Worm (Caenorhabditis elegans): ENCODE measurements around the gene aat-8.

The aat-8 gene

ce11 chrIV:3888963-3889362 lies 24.1 kb upstream of the aat-8 start, which contains the start of gene oac-21:
Gene oac-21 (plus strand): TSS chrIV:3889263.
- TF ChIP-seq W03F9.2 (tag; optimal IDR thresholded peaks at IDR 0.05) (no peak), him-1 (tag; optimal IDR thresholded peaks at IDR 0.05) (no peak), dao-5 (tag; optimal IDR thresholded peaks at IDR 0.05) (no peak)

DNA sequence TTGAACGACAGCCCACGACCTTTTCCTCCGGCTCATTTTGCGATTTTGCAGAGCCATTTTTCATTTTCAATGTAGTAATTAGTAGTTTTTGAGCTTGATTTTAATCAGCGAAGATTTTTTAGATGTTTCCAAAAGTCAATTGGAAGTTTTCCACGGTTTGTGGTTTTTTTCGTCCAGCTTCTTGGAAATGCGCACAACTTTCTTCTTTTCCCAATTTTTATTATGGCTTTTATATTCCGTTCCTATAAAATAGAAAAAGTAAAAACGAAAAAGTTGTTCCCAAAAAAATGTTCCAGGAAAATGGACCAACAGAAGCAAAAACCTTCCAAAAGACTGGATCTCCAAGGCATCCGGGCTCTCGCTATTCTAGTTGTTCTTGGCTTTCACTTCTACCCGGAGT lies 20.5 kb upstream of the aat-8 start, which contains the start of gene oac-22:
oac-22 (plus strand) TSS at position 301 of the 400 bp plus-strand sequence.
- TF ChIP-seq dao-5 (tag; optimal IDR thresholded peaks at IDR 0.05) = no peak
- TF ChIP-seq him-1 (tag; optimal IDR thresholded peaks at IDR 0.05) = no peak
- no peak for TF ChIP-seq W03F9.2 (tag; optimal IDR thresholded peaks at IDR 0.05)

ce11 chrIV:3881119-3881518 lies 16.3 kb upstream of the aat-8 start, which contains the start of the genes F37C4.8 and oac-23:
Gene F37C4.8 (minus strand): TSS chrIV:3881219.
Gene oac-23 (plus strand): TSS chrIV:3881441.
- TF ChIP-seq dao-5 (tag; optimal IDR thresholded peaks at IDR 0.05) (no peak), him-1 (tag; optimal IDR thresholded peaks at IDR 0.05) (no peak), W03F9.2 (tag; optimal IDR thresholded peaks at IDR 0.05) (no peak)

DNA sequence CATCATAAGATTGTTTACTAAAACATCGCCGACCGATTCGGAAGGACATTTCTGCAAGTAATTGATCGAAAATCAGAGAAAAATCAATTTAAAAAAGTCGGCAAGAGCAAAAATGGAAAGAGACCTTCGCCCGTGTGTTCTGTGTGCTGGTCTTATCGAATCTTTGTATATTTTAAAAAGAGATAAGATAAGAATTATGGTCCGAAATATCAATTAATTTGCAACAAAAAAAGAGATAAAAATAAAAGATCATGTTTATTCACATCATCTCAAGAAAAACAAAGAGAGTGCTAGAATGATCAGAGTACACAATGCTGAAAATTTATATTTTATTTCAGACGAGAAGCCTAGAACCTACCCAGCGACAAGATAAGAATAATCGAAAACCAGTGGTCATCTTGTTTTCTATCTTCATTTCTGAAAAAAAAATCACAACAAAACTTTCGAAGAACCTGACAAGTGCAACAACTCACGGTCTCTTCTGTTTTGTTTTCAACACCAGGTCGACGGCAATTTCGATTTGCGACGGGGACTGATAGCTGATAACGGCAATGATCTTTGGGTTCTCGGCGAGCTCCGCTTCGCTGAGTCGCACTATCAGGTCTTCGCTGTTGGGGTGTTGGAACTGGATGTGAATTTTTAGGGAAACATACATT lies 13.6 kb upstream of the aat-8 start, which contains the start of gene F37C4.6:
F37C4.6 (minus strand) TSS at position 51 of the 656 bp plus-strand sequence.
- no peak for TF ChIP-seq dao-5 (tag; optimal IDR thresholded peaks at IDR 0.05)
- no peak for TF ChIP-seq W03F9.2 (tag; optimal IDR thresholded peaks at IDR 0.05)
- TF ChIP-seq him-1 (tag; optimal IDR thresholded peaks at IDR 0.05) = no peak

ce11 chrIV:3876955-3877354 lies 12.1 kb upstream of the aat-8 start:
- TF ChIP-seq W03F9.2 (tag; optimal IDR thresholded peaks at IDR 0.05) = no peak

- TF ChIP-seq W03F9.2 (tag; optimal IDR thresholded peaks at IDR 0.05) (no peak), dao-5 (tag; optimal IDR thresholded peaks at IDR 0.05) (no peak), him-1 (tag; optimal IDR thresholded peaks at IDR 0.05) (no peak)
Observed at ce11 chrIV:3875260-3875659, 10.4 kb upstream of the aat-8 start.

ce11 chrIV:3874417-3874816 lies 9.6 kb upstream of the aat-8 start:
- TF ChIP-seq W03F9.2 (tag; optimal IDR thresholded peaks at IDR 0.05) = no peak
- no peak for TF ChIP-seq him-1 (tag; optimal IDR thresholded peaks at IDR 0.05)
- TF ChIP-seq dao-5 (tag; optimal IDR thresholded peaks at IDR 0.05) = no peak

DNA sequence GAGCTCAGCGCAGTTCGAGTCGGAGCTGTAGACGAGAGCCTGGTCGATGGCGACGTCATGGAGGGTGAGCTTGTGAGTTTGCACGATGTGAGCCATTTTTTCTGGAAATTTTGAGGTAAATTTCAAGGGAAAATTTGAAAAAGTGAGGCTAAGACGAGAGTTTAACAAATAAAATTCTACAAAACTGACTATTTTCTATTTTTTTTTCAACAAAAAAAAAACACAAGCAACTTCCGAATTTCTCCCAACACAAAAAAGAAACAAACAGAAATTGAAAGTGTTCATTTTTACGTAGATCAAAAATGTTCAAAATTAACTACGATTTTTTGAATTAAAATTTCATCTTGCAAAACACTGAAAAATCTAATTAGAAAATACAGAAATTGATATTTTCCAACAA lies 8.9 kb upstream of the aat-8 start, which contains the start of gene F37C4.5:
F37C4.5 (minus strand) TSS at position 101 of the 400 bp plus-strand sequence.
- TF ChIP-seq W03F9.2 (tag; optimal IDR thresholded peaks at IDR 0.05) (no peak), dao-5 (tag; optimal IDR thresholded peaks at IDR 0.05) (no peak), him-1 (tag; optimal IDR thresholded peaks at IDR 0.05) (no peak)

DNA sequence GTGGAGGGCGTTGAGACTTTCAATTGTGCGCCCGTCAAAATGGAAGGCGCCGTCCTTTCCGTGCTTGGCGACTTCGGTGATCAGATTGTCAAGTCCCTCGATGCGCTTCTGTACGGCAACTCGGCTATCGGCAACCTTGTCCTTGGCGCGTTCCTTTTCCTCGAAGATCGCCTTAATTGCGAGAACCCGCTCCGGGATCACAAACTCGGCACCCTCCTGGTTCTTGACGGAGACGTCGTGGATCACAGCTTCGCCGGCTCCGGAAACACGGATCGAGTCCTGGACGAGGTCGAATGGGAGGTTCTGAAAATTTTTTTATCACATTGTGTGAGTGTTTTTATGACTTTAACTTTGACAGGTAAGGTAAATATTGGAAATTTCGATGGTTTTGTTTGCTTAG lies 8.4 kb upstream of the aat-8 start:
- TF ChIP-seq him-1 (tag; optimal IDR thresholded peaks at IDR 0.05) (no peak), W03F9.2 (tag; optimal IDR thresholded peaks at IDR 0.05) (no peak), dao-5 (tag; optimal IDR thresholded peaks at IDR 0.05) (no peak)

DNA sequence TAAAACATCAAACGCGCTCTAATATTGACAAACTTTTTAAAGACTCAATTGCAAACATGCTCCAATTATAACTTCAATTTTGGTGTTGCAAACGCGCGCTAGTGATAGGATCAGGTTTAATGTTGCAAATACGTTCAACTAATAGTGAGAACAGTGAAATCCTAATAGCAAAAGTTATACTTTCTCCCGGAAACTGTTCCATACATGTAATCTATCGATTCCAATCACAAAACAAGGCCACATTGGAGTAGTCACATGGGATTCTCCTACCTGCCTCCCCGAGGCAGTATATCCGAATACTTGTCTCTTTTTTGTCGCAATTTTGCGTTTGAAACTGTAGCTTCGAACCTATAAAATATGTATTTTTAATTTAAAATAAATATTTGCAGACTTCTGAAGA lies 5.0 kb upstream of the aat-8 start:
- TF ChIP-seq W03F9.2 (tag; optimal IDR thresholded peaks at IDR 0.05) (no peak), dao-5 (tag; optimal IDR thresholded peaks at IDR 0.05) (no peak), him-1 (tag; optimal IDR thresholded peaks at IDR 0.05) (no peak)

DNA sequence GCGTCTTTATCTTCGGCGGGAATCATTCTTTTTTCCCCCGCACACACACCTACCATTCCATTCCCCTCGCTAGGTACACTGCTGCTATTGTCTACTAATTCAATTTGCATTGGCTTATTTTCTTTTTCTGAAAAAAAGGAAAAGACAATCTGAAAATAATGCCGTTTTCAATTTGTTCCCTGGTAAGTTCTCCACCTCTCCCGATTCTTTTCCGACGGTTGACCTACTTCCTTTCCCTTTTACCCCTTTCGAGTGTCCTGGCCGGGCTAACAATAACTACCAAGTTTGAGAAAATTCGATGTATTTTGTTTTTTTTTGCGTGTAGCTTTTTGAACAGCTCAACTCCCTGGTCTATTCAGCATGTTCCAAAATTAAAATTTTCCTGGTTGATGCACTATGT lies 2.4 kb upstream of the aat-8 start, which contains the start of gene F37C4.4:
F37C4.4 (plus strand) TSS at position 58 of the 400 bp plus-strand sequence.
- TF ChIP-seq W03F9.2 (tag; optimal IDR thresholded peaks at IDR 0.05) (no peak), him-1 (tag; optimal IDR thresholded peaks at IDR 0.05) (no peak), dao-5 (tag; optimal IDR thresholded peaks at IDR 0.05) (no peak)

ce11 chrIV:3866018-3866417 lies 1.2 kb upstream of the aat-8 start:
- TF ChIP-seq dao-5 (tag; optimal IDR thresholded peaks at IDR 0.05) (no peak), W03F9.2 (tag; optimal IDR thresholded peaks at IDR 0.05) (no peak), him-1 (tag; optimal IDR thresholded peaks at IDR 0.05) (no peak)

- no peak for TF ChIP-seq W03F9.2 (tag; optimal IDR thresholded peaks at IDR 0.05)
- TF ChIP-seq dao-5 (tag; optimal IDR thresholded peaks at IDR 0.05) = no peak
- no peak for TF ChIP-seq him-1 (tag; optimal IDR thresholded peaks at IDR 0.05)
Observed at ce11 chrIV:3862948-3863347, 1.9 kb downstream of the aat-8 start.

ce11 chrIV:3860419-3860818 lies 4.4 kb downstream of the aat-8 start:
- TF ChIP-seq dao-5 (tag; optimal IDR thresholded peaks at IDR 0.05) (no peak), him-1 (tag; optimal IDR thresholded peaks at IDR 0.05) (no peak)

- TF ChIP-seq dao-5 (tag; optimal IDR thresholded peaks at IDR 0.05) (no peak), him-1 (tag; optimal IDR thresholded peaks at IDR 0.05) (no peak)
Observed at ce11 chrIV:3859552-3859951, 5.3 kb downstream of the aat-8 start.
